Fruit fly (Drosophila melanogaster) whole organism, wandering third instar larva: ENCODE measurements around the gene CG13063.

Experiments
- CG32264 ChIP-seq: fragments of 200-800 bp; sonication (Bioruptor generic); optimal IDR thresholded peaks from 2 replicates; lab custom pipeline; 2016; ENCODE audit warnings: missing biosample characterization, missing genetic modification characterization
- N ChIP-seq: fragments of >200 bp; optimal IDR thresholded peaks from 2 replicates; lab custom pipeline; 2018; ENCODE audit warnings: missing biosample characterization, missing external identifiers, missing genetic modification characterization
- dmrt93B ChIP-seq: fragments of 200-800 bp; sonication (Bioruptor generic); optimal IDR thresholded peaks from 2 replicates; lab custom pipeline; 2018; ENCODE audit warnings: missing biosample characterization, mild to moderate bottlenecking, missing genetic modification characterization
- dsf ChIP-seq: sonication (Bioruptor generic); optimal IDR thresholded peaks from 2 replicates; lab custom pipeline; 2016; ENCODE audit warnings: missing biosample characterization, missing genetic modification characterization, borderline replicate concordance
- h ChIP-seq: fragments of 200-800 bp; sonication (Bioruptor generic); optimal IDR thresholded peaks from 3 replicates; lab custom pipeline; 2016; ENCODE audit warnings: missing biosample characterization, mild to moderate bottlenecking, missing genetic modification characterization
- jim ChIP-seq: fragments of 175-275, 200-325 bp; sonication (Bioruptor generic); optimal IDR thresholded peaks from 2 replicates; lab custom pipeline; 2016; ENCODE audit warnings: missing biosample characterization, mild to moderate bottlenecking, missing genetic modification characterization
- lola ChIP-seq: fragments of >200 bp; optimal IDR thresholded peaks from 2 replicates; lab custom pipeline; 2017; ENCODE audit warnings: missing biosample characterization, missing genetic modification characterization
- psq ChIP-seq: fragments of 200-800 bp; sonication (Bioruptor generic); optimal IDR thresholded peaks from 3 replicates; lab custom pipeline; 2017; ENCODE audit warnings: missing biosample characterization, mild to moderate bottlenecking, missing genetic modification characterization, moderate library complexity
- rgr ChIP-seq: fragments of 200-800 bp; sonication (Bioruptor generic); optimal IDR thresholded peaks from 3 replicates; lab custom pipeline; 2016; ENCODE audit warnings: missing biosample characterization, mild to moderate bottlenecking, missing genetic modification characterization
- woc ChIP-seq: sonication (Bioruptor generic); optimal IDR thresholded peaks from 2 replicates; lab custom pipeline; 2016; ENCODE audit warnings: missing biosample characterization, mild to moderate bottlenecking, missing genetic modification characterization

DNA sequence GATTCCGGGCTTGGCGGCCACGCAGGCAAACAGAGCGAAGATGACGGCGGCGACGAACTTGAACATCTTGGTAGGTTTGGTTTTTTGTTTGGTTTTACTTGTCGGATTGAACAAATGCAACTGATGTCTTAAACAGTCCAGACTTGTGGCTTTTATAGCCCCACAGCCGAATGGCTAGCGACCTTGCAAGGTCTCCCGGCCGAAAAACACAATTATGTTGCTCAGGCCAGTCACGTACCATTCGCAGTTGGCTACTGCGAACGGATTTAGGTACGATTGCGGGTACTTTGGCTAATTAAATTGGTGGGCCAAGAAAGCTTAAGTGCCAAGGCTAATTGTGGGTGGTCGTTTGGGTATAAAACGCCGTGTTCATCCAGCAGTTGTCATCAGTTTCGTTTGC lies 41.4 kb upstream of the CG13063 start, which contains the start of the genes CG13051 and CG13069:
- TF ChIP-seq dsf (no peak), N (GFP tag; lab: Kevin White, UChicago) (no peak), lola (GFP tag; lab: Kevin White, UChicago) (no peak), woc (no peak), CG32264 (GFP tag; lab: Kevin White, UChicago) (no peak), jim (GFP tag; lab: Kevin White, UChicago) (no peak), h (GFP tag; lab: Kevin White, UChicago) (no peak), psq (GFP tag; lab: Kevin White, UChicago) (no peak), rgr (GFP tag; lab: Kevin White, UChicago) (no peak), dmrt93B (GFP tag; lab: Kevin White, UChicago) (no peak)
